Worm (Caenorhabditis elegans): ENCODE measurements around the gene R11G1.11.

Gene R11G1.11

ce11 chrX:3644796-3645195 lies 9.9 kb upstream of the R11G1.11 start, which contains the start of gene tmem-24:
Gene tmem-24 (minus strand): TSS chrX:3644896.
- TF ChIP-seq sptf-1 (tag; optimal IDR thresholded peaks at IDR 0.05) (no peak), zip-8 (tag; optimal IDR thresholded peaks at IDR 0.05) (no peak), flh-1 (GFP tag; optimal IDR thresholded peaks at IDR 0.05) (no peak), ceh-83 (GFP tag; optimal IDR thresholded peaks at IDR 0.05) (no peak), tbx-8 (GFP tag; optimal IDR thresholded peaks at IDR 0.05) (no peak), bed-3 (GFP tag; optimal IDR thresholded peaks at IDR 0.05) (no peak), nhr-28 (tag; optimal IDR thresholded peaks at IDR 0.05) (no peak), lin-13 (tag; optimal IDR thresholded peaks at IDR 0.05) (no peak), ces-1 (GFP tag; optimal IDR thresholded peaks at IDR 0.05) (no peak), nhr-2 (tag; optimal IDR thresholded peaks at IDR 0.05) (no peak), hlh-1 (tag; optimal IDR thresholded peaks at IDR 0.05) (no peak), ceh-39 (tag; optimal IDR thresholded peaks at IDR 0.05) (no peak), nhr-12 (tag; optimal IDR thresholded peaks at IDR 0.05) (no peak), drap-1 (GFP tag; optimal IDR thresholded peaks at IDR 0.05) (no peak)

ce11 chrX:3645924-3646323 lies 8.8 kb upstream of the R11G1.11 start:
- no peak for TF ChIP-seq ces-1 (GFP tag; optimal IDR thresholded peaks at IDR 0.05)
- peak; percentile 27 for TF ChIP-seq unc-120 (tag; optimal IDR thresholded peaks at IDR 0.05; ENCODE audit: poor library complexity, severe bottlenecking)
- peak; percentile 59 for TF ChIP-seq hlh-1 (tag; optimal IDR thresholded peaks at IDR 0.05)
- no peak for TF ChIP-seq elt-3 (tag; optimal IDR thresholded peaks at IDR 0.05)

ce11 chrX:3650100-3650809 lies 4.5 kb upstream of the R11G1.11 start, which contains the start of the genes sax-1 and R11G1.2:
Gene sax-1 (minus strand): TSS chrX:3650150.
Gene R11G1.2 (plus strand): TSS chrX:3650614.
- TF ChIP-seq ztf-11 (tag; optimal IDR thresholded peaks at IDR 0.05), result no peak
- no peak for TF ChIP-seq hlh-1 (tag; optimal IDR thresholded peaks at IDR 0.05)
- TF ChIP-seq nhr-28 (tag; optimal IDR thresholded peaks at IDR 0.05), result no peak
- no peak for TF ChIP-seq tbx-8 (GFP tag; optimal IDR thresholded peaks at IDR 0.05)
- no peak for TF ChIP-seq zip-8 (tag; optimal IDR thresholded peaks at IDR 0.05)
- TF ChIP-seq lin-13 (tag; optimal IDR thresholded peaks at IDR 0.05), result peak; percentile 73
- TF ChIP-seq drap-1 (GFP tag; optimal IDR thresholded peaks at IDR 0.05), result no peak
- TF ChIP-seq nhr-76 (tag; optimal IDR thresholded peaks at IDR 0.05), result no peak
- TF ChIP-seq mls-2 (tag; optimal IDR thresholded peaks at IDR 0.05), result peak; percentile 3
- no peak for TF ChIP-seq ceh-39 (tag; optimal IDR thresholded peaks at IDR 0.05)
- no peak for TF ChIP-seq bed-3 (GFP tag; optimal IDR thresholded peaks at IDR 0.05)
- TF ChIP-seq lin-32 (GFP tag; optimal IDR thresholded peaks at IDR 0.05), result peak; percentile 25
- no peak for TF ChIP-seq flh-1 (GFP tag; optimal IDR thresholded peaks at IDR 0.05)
- peak; percentile 86 for TF ChIP-seq nhr-2 (tag; optimal IDR thresholded peaks at IDR 0.05)
- no peak for TF ChIP-seq nhr-12 (tag; optimal IDR thresholded peaks at IDR 0.05)
- TF ChIP-seq cnd-1 (tag; optimal IDR thresholded peaks at IDR 0.05), result peak; percentile 5
- no peak for TF ChIP-seq ceh-43 (GFP tag; optimal IDR thresholded peaks at IDR 0.05)
- TF ChIP-seq pha-4 (tag; optimal IDR thresholded peaks at IDR 0.05), result peak; percentile 59
- no peak for TF ChIP-seq snpc-4 (tag; optimal IDR thresholded peaks at IDR 0.05)
- peak; percentile 40 for TF ChIP-seq mep-1 (tag; optimal IDR thresholded peaks at IDR 0.05)
- TF ChIP-seq lsy-2 (tag; optimal IDR thresholded peaks at IDR 0.05), result peak; percentile 6
- no peak for TF ChIP-seq elt-3 (tag; optimal IDR thresholded peaks at IDR 0.05)
- TF ChIP-seq ces-1 (GFP tag; optimal IDR thresholded peaks at IDR 0.05), result no peak
- TF ChIP-seq unc-39 (tag; optimal IDR thresholded peaks at IDR 0.05), result no peak
- no peak for TF ChIP-seq unc-120 (tag; optimal IDR thresholded peaks at IDR 0.05; ENCODE audit: poor library complexity, severe bottlenecking)

- TF ChIP-seq elt-1 (tag; optimal IDR thresholded peaks at IDR 0.05; ENCODE audit: borderline replicate concordance, insufficient read depth) (no peak), sem-2 (GFP tag; optimal IDR thresholded peaks at IDR 0.05) (no peak), elt-3 (tag; optimal IDR thresholded peaks at IDR 0.05) (no peak), nhr-2 (tag; optimal IDR thresholded peaks at IDR 0.05) (no peak), M03D4.4 (tag; optimal IDR thresholded peaks at IDR 0.05) (no peak), flh-1 (GFP tag; optimal IDR thresholded peaks at IDR 0.05) (no peak), ceh-43 (GFP tag; optimal IDR thresholded peaks at IDR 0.05) (no peak), hlh-1 (tag; optimal IDR thresholded peaks at IDR 0.05) (no peak), unc-120 (tag; optimal IDR thresholded peaks at IDR 0.05; ENCODE audit: poor library complexity, severe bottlenecking) (no peak), nhr-12 (tag; optimal IDR thresholded peaks at IDR 0.05) (no peak), ceh-83 (GFP tag; optimal IDR thresholded peaks at IDR 0.05) (no peak), tbx-8 (GFP tag; optimal IDR thresholded peaks at IDR 0.05) (no peak), ztf-11 (tag; optimal IDR thresholded peaks at IDR 0.05) (no peak), ceh-39 (tag; optimal IDR thresholded peaks at IDR 0.05) (no peak), bed-3 (GFP tag; optimal IDR thresholded peaks at IDR 0.05) (no peak), snpc-4 (tag; optimal IDR thresholded peaks at IDR 0.05) (no peak), mep-1 (tag; optimal IDR thresholded peaks at IDR 0.05) (no peak), pha-4 (tag; optimal IDR thresholded peaks at IDR 0.05) (no peak), unc-39 (tag; optimal IDR thresholded peaks at IDR 0.05) (no peak), mab-5 (tag; optimal IDR thresholded peaks at IDR 0.05) (no peak)
Measured at ce11 chrX:3655972-3656371, 1.2 kb downstream of the R11G1.11 start, which contains the start of gene R11G1.7. Gene R11G1.7 (plus strand): TSS chrX:3656272.

Measured in whole organism, mixed stage, embryonic.